Worm (Caenorhabditis elegans) whole organism, young adult: Measurements from ENCODE around the gene wrt-3.

Experiments
- C06A6.2 ChIP-seq: fragments of 200-800 bp; sonication (Bioruptor generic); conservative IDR thresholded peaks from 2 replicates; pipeline ENCODE4 v1.3.6; 2022; ENCODE audit warnings: missing genetic modification characterization, missing compliant biosample characterization
- snpc-4 ChIP-seq, 5 experiments: fragments of 150-350 bp in 1 of 5; sonication (generic microtip) in 4 of 5; optimal IDR thresholded peaks; 2 replicates each; lab custom pipeline; 2014 to 2018; ENCODE audit warnings: missing genetic modification characterization in 5 of 5, missing biosample characterization in 3 of 5, antibody characterized with exemption in 2 of 5, mild to moderate bottlenecking in 2 of 5, missing compliant biosample characterization in 2 of 5, missing genotype in 2 of 5, moderate library complexity in 2 of 5, missing genetic modification reagents in 1 of 5
- ztf-22 ChIP-seq: fragments of 200-800 bp; sonication (Bioruptor generic); optimal IDR thresholded peaks from 2 replicates; lab custom pipeline; 2018; ENCODE audit warnings: mild to moderate bottlenecking, missing genetic modification characterization, moderate library complexity, missing compliant biosample characterization

- TF ChIP-seq C06A6.2 (GFP tag; lab: Robert Waterston, UW) (0 out of 2 replicates have a peak, but pooled peaks have one; percentile 52), ztf-22 (GFP tag; lab: Kevin White, UChicago) (peak; percentile 15), snpc-4 (GFP tag; optimal IDR thresholded peaks at IDR 0.05; lab: Kevin White, UChicago) (no peak), snpc-4 (tag; optimal IDR thresholded peaks at IDR 0.05; lab: Kevin White, UChicago) (peak in 1 of 4 experiments; percentile 26)
Observed at ce11 chrIV:9525682-9526416, 48.6 kb upstream of the wrt-3 start, which contains the start of gene elo-1.
